Worm (Caenorhabditis elegans) whole organism, L3 larva: ENCODE data around the gene mrpl-21.

Experiments used
- daf-12 ChIP-seq: fragments of 150-350 bp; optimal IDR thresholded peaks from 2 replicates; lab custom pipeline; 2014; ENCODE audit warnings: missing biosample characterization, missing genetic modification reagents, missing genetic modification characterization
- egl-5 ChIP-seq: fragments of 150-350 bp; optimal IDR thresholded peaks from 2 replicates; lab custom pipeline; 2017; ENCODE audit warnings: missing biosample characterization, missing genetic modification reagents, missing genetic modification characterization, inconsistent platforms
- mdl-1 ChIP-seq: fragments of 150-350 bp; optimal IDR thresholded peaks from 2 replicates; lab custom pipeline; 2014; ENCODE audit warnings: missing biosample characterization, missing genetic modification characterization
- nhr-28 ChIP-seq: fragments of 150-350 bp; optimal IDR thresholded peaks from 2 replicates; lab custom pipeline; 2014; ENCODE audit warnings: missing biosample characterization, missing genetic modification characterization
- nhr-76 ChIP-seq: fragments of 150-350 bp; sonication (generic microtip); optimal IDR thresholded peaks from 5 replicates; lab custom pipeline; 2014; ENCODE audit warnings: missing biosample characterization, missing genetic modification characterization
- nhr-77 ChIP-seq: fragments of 150-350 bp; optimal IDR thresholded peaks from 2 replicates; lab custom pipeline; 2014; ENCODE audit warnings: missing biosample characterization, missing genetic modification characterization
- pha-4 ChIP-seq: fragments of 150-350 bp; optimal IDR thresholded peaks from 2 replicates; lab custom pipeline; 2014; ENCODE audit warnings: missing biosample characterization, missing genetic modification reagents, missing genetic modification characterization
- pqm-1 ChIP-seq: fragments of 150-350 bp; optimal IDR thresholded peaks from 2 replicates; lab custom pipeline; 2017; ENCODE audit warnings: missing biosample characterization, missing genetic modification characterization, inconsistent platforms
- snpc-4 ChIP-seq: fragments of 150-350 bp; optimal IDR thresholded peaks from 2 replicates; lab custom pipeline; 2014; ENCODE audit warnings: missing biosample characterization, missing genetic modification characterization
- tbx-2 ChIP-seq: sonication (generic microtip); optimal IDR thresholded peaks from 2 replicates; lab custom pipeline; 2016; ENCODE audit warnings: mild to moderate bottlenecking, missing genetic modification characterization, missing compliant biosample characterization
- unc-39 ChIP-seq: sonication (generic microtip); optimal IDR thresholded peaks from 4 replicates; lab custom pipeline; 2017; ENCODE audit warnings: missing biosample characterization, missing genetic modification characterization

- TF ChIP-seq egl-5 (tag; lab: Kevin White, UChicago) (no peak), nhr-77 (no peak), tbx-2 (tag; lab: Kevin White, UChicago) (no peak), nhr-76 (tag; lab: Kevin White, UChicago) (no peak), snpc-4 (tag; lab: Kevin White, UChicago) (no peak), pqm-1 (tag; lab: Kevin White, UChicago) (no peak), unc-39 (no peak), nhr-28 (tag; lab: Kevin White, UChicago) (no peak), daf-12 (tag; lab: Kevin White, UChicago) (no peak), pha-4 (no peak), mdl-1 (tag; lab: Kevin White, UChicago) (no peak)
These were observed 34.2 kb downstream of the mrpl-21 start, which contains the start of gene phlp-2 for ce11 chrIII:4209188-4209587.
